Worm (Caenorhabditis elegans): ENCODE results near the gene F46C5.10.

ce11 chrII:8857074-8857473 is 38.2 kb upstream of the F46C5.10 start:
- no peak for TF ChIP-seq lir-3 (tag; optimal IDR thresholded peaks at IDR 0.05; ENCODE audit: poor library complexity)
- TF ChIP-seq C04F5.9 (tag; optimal IDR thresholded peaks at IDR 0.05) = no peak
- no peak for TF ChIP-seq ceh-82 (tag; optimal IDR thresholded peaks at IDR 0.05)
- TF ChIP-seq fkh-8 (tag; optimal IDR thresholded peaks at IDR 0.05) = no peak

Measured in whole organism, L1 larva.